Worm (Caenorhabditis elegans) whole organism, early embryonic: Measurements from ENCODE around the gene srv-19.

Experiments used
- B0310.2 ChIP-seq: sonication (generic microtip); optimal IDR thresholded peaks from 2 replicates; lab custom pipeline; 2016; ENCODE audit warnings: mild to moderate bottlenecking, missing genetic modification characterization, missing compliant biosample characterization
- F13C5.2 ChIP-seq: sonication (generic microtip); optimal IDR thresholded peaks from 2 replicates; lab custom pipeline; 2017; ENCODE audit warnings: mild to moderate bottlenecking, missing genetic modification characterization, inconsistent platforms, missing compliant biosample characterization
- aly-1 ChIP-seq: sonication (generic microtip); optimal IDR thresholded peaks from 2 replicates; lab custom pipeline; 2016; ENCODE audit warnings: missing genetic modification characterization, missing compliant biosample characterization
- ama-1 ChIP-seq: fragments of 150-350 bp; optimal IDR thresholded peaks from 2 replicates; lab custom pipeline; 2014
- ceh-13 ChIP-seq: fragments of 200-800 bp; sonication (Bioruptor generic); optimal IDR thresholded peaks from 2 replicates; lab custom pipeline; 2018; ENCODE audit warnings: mild to moderate bottlenecking, missing genetic modification characterization, missing compliant biosample characterization
- ceh-36 ChIP-seq: sonication (generic microtip); optimal IDR thresholded peaks from 2 replicates; lab custom pipeline; 2016; ENCODE audit warnings: missing genetic modification characterization, inconsistent platforms, missing compliant biosample characterization
- ets-7 ChIP-seq: sonication (generic microtip); optimal IDR thresholded peaks from 2 replicates; lab custom pipeline; 2016; ENCODE audit warnings: missing genotype, missing genetic modification characterization, missing compliant biosample characterization
- flt-1 ChIP-seq: fragments of 200-800 bp; sonication (Bioruptor generic); IDR thresholded peaks from 2 replicates; pipeline ENCODE4 v1.3.6; 2022; ENCODE audit warnings: missing genetic modification characterization, missing compliant biosample characterization
- hmbx-1 ChIP-seq: sonication (generic microtip); optimal IDR thresholded peaks from 2 replicates; lab custom pipeline; 2016; ENCODE audit warnings: mild to moderate bottlenecking, missing genetic modification characterization, missing compliant biosample characterization
- hmg-4 ChIP-seq: fragments of 200-800 bp; sonication (Bioruptor generic); optimal IDR thresholded peaks from 2 replicates; lab custom pipeline; 2018; ENCODE audit warnings: mild to moderate bottlenecking, missing genetic modification characterization, missing compliant biosample characterization
- hnd-1 ChIP-seq: sonication (generic microtip); optimal IDR thresholded peaks from 2 replicates; lab custom pipeline; 2016; ENCODE audit warnings: missing genetic modification characterization, missing compliant biosample characterization
- pes-1 ChIP-seq: fragments of 200-800 bp; sonication (Bioruptor generic); IDR thresholded peaks from 2 replicates; pipeline ENCODE4 v1.3.6; 2022; ENCODE audit warnings: missing genetic modification reagents, missing genetic modification characterization, missing compliant biosample characterization
- scrt-1 ChIP-seq: fragments of 200-800 bp; sonication (Bioruptor generic); IDR thresholded peaks from 2 replicates; pipeline ENCODE4 v1.3.6; 2022; ENCODE audit warnings: missing genetic modification characterization, missing compliant biosample characterization
- sea-1 ChIP-seq: fragments of 200-800 bp; sonication (Bioruptor generic); conservative IDR thresholded peaks from 2 replicates; pipeline ENCODE4 v1.3.6; 2022; ENCODE audit warnings: missing genetic modification characterization, missing compliant biosample characterization
- tbx-11 ChIP-seq: fragments of 200-800 bp; sonication (Bioruptor generic); IDR thresholded peaks from 2 replicates; pipeline ENCODE4 v1.3.6; 2022; ENCODE audit warnings: missing genetic modification characterization, missing compliant biosample characterization
- tbx-37 ChIP-seq: fragments of 200-800 bp; sonication (Bioruptor generic); conservative IDR thresholded peaks from 2 replicates; pipeline ENCODE4 v1.3.6; 2022; ENCODE audit warnings: missing genetic modification reagents, missing genetic modification characterization, missing compliant biosample characterization
- tra-4 ChIP-seq: sonication (generic microtip); optimal IDR thresholded peaks from 2 replicates; lab custom pipeline; 2017; ENCODE audit warnings: missing genetic modification characterization, missing compliant biosample characterization

The srv-19 gene

DNA sequence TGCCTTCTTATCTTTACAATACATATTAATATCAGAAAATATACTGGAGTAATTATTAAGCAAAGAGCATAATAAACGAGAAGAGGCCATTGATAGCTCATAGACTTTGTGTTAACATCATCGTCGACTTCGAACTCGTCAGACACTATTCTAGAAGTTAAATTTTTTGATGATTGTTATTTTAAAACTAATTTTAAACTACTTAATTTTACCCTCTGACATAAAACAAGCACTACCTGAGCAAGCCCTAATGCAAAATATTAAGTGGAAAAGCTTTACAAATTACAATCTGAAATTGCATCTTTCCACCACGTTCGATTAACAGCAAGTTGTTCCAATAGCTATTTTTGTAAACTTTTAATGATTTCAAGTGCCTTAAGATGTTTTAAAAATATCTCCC lies 3.7 kb downstream of the srv-19 start, which contains the start of gene srv-17:
srv-17 (minus strand) TSS at position 101 of the 400 bp plus-strand sequence.
- TF ChIP-seq pes-1 (GFP tag; lab: Robert Waterston, UW) (no peak), sea-1 (GFP tag; lab: Robert Waterston, UW) (no peak), hnd-1 (no peak), ceh-36 (tag; lab: Kevin White, UChicago) (no peak), tbx-37 (GFP tag; lab: Robert Waterston, UW) (no peak), ets-7 (tag; lab: Kevin White, UChicago) (no peak), flt-1 (no peak), scrt-1 (GFP tag; lab: Robert Waterston, UW) (no peak), hmg-4 (no peak), aly-1 (tag; lab: Kevin White, UChicago) (no peak), hmbx-1 (tag; lab: Kevin White, UChicago) (no peak), ceh-13 (no peak), F13C5.2 (tag; lab: Kevin White, UChicago) (no peak), B0310.2 (tag; lab: Kevin White, UChicago) (no peak), tbx-11 (GFP tag; lab: Robert Waterston, UW) (no peak), ama-1 (lab: Kevin White, UChicago) (no peak), tra-4 (tag; lab: Kevin White, UChicago) (no peak)

DNA sequence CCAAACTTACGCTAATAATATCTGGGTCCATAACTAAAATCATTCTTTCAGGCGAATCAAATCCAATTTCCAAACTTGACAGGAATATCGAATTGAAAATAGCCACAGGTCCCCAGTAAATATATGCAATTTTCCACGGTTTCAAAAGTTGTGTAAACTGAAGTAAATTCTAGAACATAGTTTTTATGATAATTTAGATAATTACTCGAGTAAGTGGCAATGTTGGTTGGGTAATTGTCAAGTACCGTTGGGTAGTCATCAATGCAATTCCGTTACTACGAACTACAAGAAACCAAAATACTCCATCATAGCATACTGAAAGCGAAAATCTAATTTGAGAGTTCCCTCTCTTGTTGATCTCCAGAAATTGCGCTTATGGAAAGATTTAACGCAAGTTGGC lies 4.4 kb downstream of the srv-19 start:
- TF ChIP-seq B0310.2 (tag; lab: Kevin White, UChicago) (no peak), F13C5.2 (tag; lab: Kevin White, UChicago) (no peak), hmbx-1 (tag; lab: Kevin White, UChicago) (no peak), ets-7 (tag; lab: Kevin White, UChicago) (no peak), aly-1 (tag; lab: Kevin White, UChicago) (no peak), pes-1 (GFP tag; lab: Robert Waterston, UW) (no peak), ama-1 (lab: Kevin White, UChicago) (no peak), hmg-4 (no peak), ceh-36 (tag; lab: Kevin White, UChicago) (no peak)

ce11 chrIV:5867189-5867588 lies 6.5 kb downstream of the srv-19 start, which contains the start of gene C06E7.88:
TSS of gene C06E7.88 (minus strand) at chrIV:5867289.
- TF ChIP-seq ceh-13 (no peak), tra-4 (tag; lab: Kevin White, UChicago) (no peak), sea-1 (GFP tag; lab: Robert Waterston, UW) (no peak), ets-7 (tag; lab: Kevin White, UChicago) (no peak), F13C5.2 (tag; lab: Kevin White, UChicago) (no peak)

- TF ChIP-seq aly-1 (tag; lab: Kevin White, UChicago) (no peak), hmg-4 (no peak), tbx-11 (GFP tag; lab: Robert Waterston, UW) (no peak), scrt-1 (GFP tag; lab: Robert Waterston, UW) (no peak), ets-7 (tag; lab: Kevin White, UChicago) (no peak), hmbx-1 (tag; lab: Kevin White, UChicago) (no peak), ceh-13 (no peak), tra-4 (tag; lab: Kevin White, UChicago) (no peak), sea-1 (GFP tag; lab: Robert Waterston, UW) (no peak), B0310.2 (tag; lab: Kevin White, UChicago) (no peak), ama-1 (lab: Kevin White, UChicago) (no peak), hnd-1 (no peak), ceh-36 (tag; lab: Kevin White, UChicago) (no peak), flt-1 (no peak), F13C5.2 (tag; lab: Kevin White, UChicago) (no peak), pes-1 (GFP tag; lab: Robert Waterston, UW) (no peak)
Measured at ce11 chrIV:5865818-5866217, 7.9 kb downstream of the srv-19 start, which contains the start of gene spe-27. TSS of gene spe-27 (minus strand) at chrIV:5865918.

- TF ChIP-seq ets-7 (tag; lab: Kevin White, UChicago): no peak
- TF ChIP-seq B0310.2 (tag; lab: Kevin White, UChicago): peak; percentile 41
- 0 out of 2 replicates have a peak, but pooled peaks have one; percentile 33 for TF ChIP-seq scrt-1 (GFP tag; lab: Robert Waterston, UW)
- no peak for TF ChIP-seq ama-1 (lab: Kevin White, UChicago)
- TF ChIP-seq ceh-13: no peak
- TF ChIP-seq tra-4 (tag; lab: Kevin White, UChicago): no peak
- TF ChIP-seq ceh-36 (tag; lab: Kevin White, UChicago): no peak
- no peak for TF ChIP-seq hmbx-1 (tag; lab: Kevin White, UChicago)
- no peak for TF ChIP-seq pes-1 (GFP tag; lab: Robert Waterston, UW)
- no peak for TF ChIP-seq tbx-37 (GFP tag; lab: Robert Waterston, UW)
- no peak for TF ChIP-seq tbx-11 (GFP tag; lab: Robert Waterston, UW)
- no peak for TF ChIP-seq hnd-1
- no peak for TF ChIP-seq hmg-4
- no peak for TF ChIP-seq F13C5.2 (tag; lab: Kevin White, UChicago)
Measured at ce11 chrIV:5860762-5861161, 13.0 kb downstream of the srv-19 start.

DNA sequence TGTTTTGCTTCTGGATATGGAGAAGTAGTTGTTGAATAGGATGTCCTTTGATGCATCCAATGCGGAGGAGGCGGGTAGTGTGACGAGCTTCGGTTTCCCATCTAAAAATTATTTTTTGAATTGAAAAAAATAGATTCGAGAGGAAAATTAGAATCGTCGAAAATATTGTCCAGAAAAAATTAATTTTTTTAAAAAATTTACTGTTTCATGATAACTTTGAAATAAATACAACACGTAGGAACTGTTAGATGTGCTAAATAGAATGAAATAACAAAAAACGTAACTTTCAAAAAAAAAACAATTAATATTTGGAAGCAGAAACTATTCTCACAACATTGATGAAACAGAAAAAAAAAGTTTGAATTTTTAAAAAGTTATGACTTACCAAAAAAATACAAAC lies 13.8 kb downstream of the srv-19 start, which contains the start of gene C06E7.4:
C06E7.4 (minus strand) TSS at position 101 of the 400 bp plus-strand sequence.
- TF ChIP-seq tbx-37 (GFP tag; lab: Robert Waterston, UW) (no peak), sea-1 (GFP tag; lab: Robert Waterston, UW) (no peak), F13C5.2 (tag; lab: Kevin White, UChicago) (no peak)

DNA sequence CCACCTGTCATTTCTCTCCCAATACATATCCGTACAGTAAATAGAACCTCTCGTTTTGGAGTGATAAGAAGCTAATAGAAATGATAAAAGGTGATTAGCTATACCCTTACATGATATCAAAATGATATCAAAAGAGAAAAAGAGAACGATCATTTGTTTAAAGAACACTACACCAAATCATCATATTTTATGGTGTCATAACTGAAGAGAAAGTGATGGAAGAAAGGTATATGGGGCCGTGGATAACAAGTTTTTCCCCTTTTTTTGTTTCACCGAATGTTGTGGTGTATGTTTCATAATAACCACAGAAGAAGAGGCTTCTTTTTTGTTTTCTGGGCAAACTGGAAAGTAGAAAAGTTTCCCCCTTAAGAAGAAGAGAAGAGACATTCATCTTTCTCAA lies 15.5 kb downstream of the srv-19 start:
- TF ChIP-seq ceh-13: no peak
- TF ChIP-seq ets-7 (tag; lab: Kevin White, UChicago): no peak
- TF ChIP-seq ama-1 (lab: Kevin White, UChicago): no peak
- TF ChIP-seq ceh-36 (tag; lab: Kevin White, UChicago): no peak
- TF ChIP-seq B0310.2 (tag; lab: Kevin White, UChicago): no peak
- no peak for TF ChIP-seq pes-1 (GFP tag; lab: Robert Waterston, UW)
- no peak for TF ChIP-seq aly-1 (tag; lab: Kevin White, UChicago)
